Worm (Caenorhabditis elegans): ENCODE data around the gene snt-7.

DNA sequence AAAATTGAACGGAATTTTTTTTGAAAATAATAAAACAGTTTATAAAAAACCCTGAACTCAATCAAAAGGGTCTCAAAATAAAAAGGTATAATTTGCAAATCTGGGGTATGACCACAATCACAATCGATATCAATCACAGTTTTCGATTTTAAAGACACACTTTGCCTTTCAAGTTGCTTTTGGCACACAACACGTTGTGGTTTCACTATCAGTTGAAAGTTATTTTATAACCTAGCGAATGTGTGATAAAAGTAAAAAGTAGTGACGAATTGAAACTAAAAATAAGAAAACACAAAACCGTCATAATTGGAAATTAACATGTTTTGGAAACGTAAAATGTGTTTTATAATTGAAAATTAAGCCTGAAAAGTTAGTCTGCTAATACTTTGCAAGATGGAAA is 31.3 kb downstream of the snt-7 start:
- no peak for TF ChIP-seq aly-1 (tag; optimal IDR thresholded peaks at IDR 0.05)
- no peak for TF ChIP-seq ceh-36 (tag; optimal IDR thresholded peaks at IDR 0.05)
- TF ChIP-seq ets-7 (tag; optimal IDR thresholded peaks at IDR 0.05) = no peak
- TF ChIP-seq ceh-13 (GFP tag; optimal IDR thresholded peaks at IDR 0.05) = no peak
- TF ChIP-seq hnd-1 (tag; optimal IDR thresholded peaks at IDR 0.05) = no peak
- TF ChIP-seq ama-1 (optimal IDR thresholded peaks at IDR 0.05) = no peak
- no peak for TF ChIP-seq tbx-11 (GFP tag; IDR thresholded peaks at IDR 0.05)
- TF ChIP-seq hmbx-1 (tag; optimal IDR thresholded peaks at IDR 0.05) = no peak
- TF ChIP-seq B0310.2 (tag; optimal IDR thresholded peaks at IDR 0.05) = no peak
- TF ChIP-seq scrt-1 (GFP tag; IDR thresholded peaks at IDR 0.05) = no peak
- TF ChIP-seq flt-1 (GFP tag; IDR thresholded peaks at IDR 0.05) = no peak
- no peak for TF ChIP-seq hmg-4 (GFP tag; optimal IDR thresholded peaks at IDR 0.05)

Data from whole organism, early embryonic.